Worm (Caenorhabditis elegans) whole organism, early embryonic: ENCODE data around the gene W06H8.6.

Experiments used
- ama-1 ChIP-seq: fragments of 150-350 bp; optimal IDR thresholded peaks from 2 replicates; lab custom pipeline; 2014
- flt-1 ChIP-seq: fragments of 200-800 bp; sonication (Bioruptor generic); IDR thresholded peaks from 2 replicates; pipeline ENCODE4 v1.3.6; 2022; ENCODE audit warnings: missing genetic modification characterization, missing compliant biosample characterization
- hmbx-1 ChIP-seq: sonication (generic microtip); optimal IDR thresholded peaks from 2 replicates; lab custom pipeline; 2016; ENCODE audit warnings: mild to moderate bottlenecking, missing genetic modification characterization, missing compliant biosample characterization
- hmg-4 ChIP-seq: fragments of 200-800 bp; sonication (Bioruptor generic); optimal IDR thresholded peaks from 2 replicates; lab custom pipeline; 2018; ENCODE audit warnings: mild to moderate bottlenecking, missing genetic modification characterization, missing compliant biosample characterization
- hnd-1 ChIP-seq: sonication (generic microtip); optimal IDR thresholded peaks from 2 replicates; lab custom pipeline; 2016; ENCODE audit warnings: missing genetic modification characterization, missing compliant biosample characterization
- sea-1 ChIP-seq: fragments of 200-800 bp; sonication (Bioruptor generic); conservative IDR thresholded peaks from 2 replicates; pipeline ENCODE4 v1.3.6; 2022; ENCODE audit warnings: missing genetic modification characterization, missing compliant biosample characterization

DNA sequence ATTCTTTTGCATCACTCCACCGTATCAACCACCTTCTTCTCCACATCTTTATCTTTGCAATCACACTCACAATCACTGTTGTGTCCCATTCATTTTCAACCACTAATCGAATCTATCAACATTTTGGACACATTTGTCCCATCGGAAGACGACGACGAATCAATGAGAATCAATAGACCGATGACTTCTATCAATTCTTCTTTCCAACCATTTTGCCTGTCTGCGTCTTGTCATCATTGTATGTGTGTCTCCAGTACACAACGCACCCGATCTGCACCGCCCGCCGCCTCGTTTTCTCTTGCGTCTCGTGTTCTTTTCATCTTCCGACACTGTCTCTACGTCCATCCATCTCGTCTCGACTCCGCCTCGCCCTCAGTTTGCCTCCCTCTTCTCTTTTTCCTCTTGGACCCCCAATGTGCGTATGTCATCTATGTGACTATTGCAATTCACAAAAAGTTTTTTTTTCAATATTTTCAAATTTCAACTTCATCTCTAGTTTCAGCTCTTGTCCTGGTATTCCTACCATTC lies 19.7 kb upstream of the W06H8.6 start, which contains the start of gene dmd-7:
- TF ChIP-seq hmg-4 (GFP tag; lab: Kevin White, UChicago) (no peak), hnd-1 (no peak), ama-1 (lab: Kevin White, UChicago) (no peak), hmbx-1 (tag; lab: Kevin White, UChicago) (no peak), flt-1 (GFP tag; lab: Robert Waterston, UW) (0 out of 2 replicates have a peak, but pooled peaks have one; percentile 33), sea-1 (GFP tag; lab: Robert Waterston, UW) (no peak)
